Worm (Caenorhabditis elegans) whole organism, midembryonic: ENCODE results near the gene H41C03.1.

Experiments
- T22C8.4 ChIP-seq: fragments of 200-800 bp; sonication (Bioruptor generic); IDR thresholded peaks from 2 replicates; pipeline ENCODE4 v1.3.6; 2022; ENCODE audit warnings: missing genetic modification characterization, missing compliant biosample characterization
- cog-1 ChIP-seq: sonication (generic microtip); optimal IDR thresholded peaks from 2 replicates; lab custom pipeline; 2016; ENCODE audit warnings: missing genetic modification characterization, missing compliant biosample characterization
- flt-1 ChIP-seq: fragments of 200-800 bp; sonication (Bioruptor generic); IDR thresholded peaks from 2 replicates; pipeline ENCODE4 v1.3.6; 2022; ENCODE audit warnings: missing genetic modification characterization, missing compliant biosample characterization
- klf-2 ChIP-seq: fragments of 200-800 bp; sonication (Bioruptor generic); conservative IDR thresholded peaks from 2 replicates; pipeline ENCODE4 v1.3.6; 2022; ENCODE audit warnings: missing genetic modification reagents, missing genetic modification characterization, missing compliant biosample characterization
- med-1 ChIP-seq: sonication (generic microtip); optimal IDR thresholded peaks from 2 replicates; lab custom pipeline; 2017; ENCODE audit warnings: missing genetic modification characterization, mild to moderate bottlenecking, missing compliant biosample characterization, antibody characterized with exemption, missing genetic modification reagents; ENCODE audit not compliant: insufficient read depth
- ref-1 ChIP-seq: fragments of 200-800 bp; sonication (Bioruptor generic); conservative IDR thresholded peaks from 2 replicates; pipeline ENCODE4 v1.3.6; 2022; ENCODE audit warnings: missing genetic modification reagents, missing genetic modification characterization, missing compliant biosample characterization
- tab-1 ChIP-seq: fragments of 200-800 bp; sonication (Bioruptor generic); IDR thresholded peaks from 2 replicates; pipeline ENCODE4 v1.3.6; 2022; ENCODE audit warnings: missing genetic modification characterization, missing compliant biosample characterization
- ztf-23 ChIP-seq: fragments of 200-800 bp; sonication (Bioruptor generic); IDR thresholded peaks from 2 replicates; pipeline ENCODE4 v1.3.6; 2022; ENCODE audit warnings: missing genetic modification reagents, missing genetic modification characterization, missing compliant biosample characterization
- ztf-29 ChIP-seq: fragments of 200-800 bp; sonication (Bioruptor generic); IDR thresholded peaks from 2 replicates; pipeline ENCODE4 v1.3.6; 2022; ENCODE audit warnings: missing genetic modification reagents, missing genetic modification characterization, missing compliant biosample characterization

H41C03.1 gene

ce11 chrII:5828486-5828885 lies 25.7 kb upstream of the H41C03.1 start, which contains the start of gene ZK1248.11:
ZK1248.11 (minus strand) TSS chrII:5828586.
- TF ChIP-seq flt-1 (GFP tag; lab: Robert Waterston, UW) (no peak), cog-1 (no peak), ref-1 (GFP tag; lab: Robert Waterston, UW) (no peak), ztf-23 (GFP tag; lab: Robert Waterston, UW) (no peak), T22C8.4 (GFP tag; lab: Robert Waterston, UW) (no peak), ztf-29 (GFP tag; lab: Robert Waterston, UW) (no peak), klf-2 (GFP tag; lab: Robert Waterston, UW) (no peak), tab-1 (GFP tag; lab: Robert Waterston, UW) (no peak), med-1 (no peak)

ce11 chrII:5829940-5830424 lies 24.2 kb upstream of the H41C03.1 start, which contains the start of gene col-74:
col-74 (plus strand) TSS chrII:5830374.
- TF ChIP-seq ztf-23 (GFP tag; lab: Robert Waterston, UW) (no peak), flt-1 (GFP tag; lab: Robert Waterston, UW) (no peak), klf-2 (GFP tag; lab: Robert Waterston, UW) (no peak), T22C8.4 (GFP tag; lab: Robert Waterston, UW) (no peak), med-1 (no peak), ztf-29 (GFP tag; lab: Robert Waterston, UW) (no peak), ref-1 (GFP tag; lab: Robert Waterston, UW) (no peak), tab-1 (GFP tag; lab: Robert Waterston, UW) (no peak), cog-1 (no peak)

- no peak for TF ChIP-seq cog-1
- no peak for TF ChIP-seq med-1
- no peak for TF ChIP-seq ztf-23 (GFP tag; lab: Robert Waterston, UW)
- TF ChIP-seq klf-2 (GFP tag; lab: Robert Waterston, UW) = no peak
- no peak for TF ChIP-seq ztf-29 (GFP tag; lab: Robert Waterston, UW)
- TF ChIP-seq tab-1 (GFP tag; lab: Robert Waterston, UW) = no peak
- TF ChIP-seq T22C8.4 (GFP tag; lab: Robert Waterston, UW) = no peak
- no peak for TF ChIP-seq flt-1 (GFP tag; lab: Robert Waterston, UW)
- TF ChIP-seq ref-1 (GFP tag; lab: Robert Waterston, UW) = no peak
Measured at ce11 chrII:5831373-5831772, 22.8 kb upstream of the H41C03.1 start.

DNA sequence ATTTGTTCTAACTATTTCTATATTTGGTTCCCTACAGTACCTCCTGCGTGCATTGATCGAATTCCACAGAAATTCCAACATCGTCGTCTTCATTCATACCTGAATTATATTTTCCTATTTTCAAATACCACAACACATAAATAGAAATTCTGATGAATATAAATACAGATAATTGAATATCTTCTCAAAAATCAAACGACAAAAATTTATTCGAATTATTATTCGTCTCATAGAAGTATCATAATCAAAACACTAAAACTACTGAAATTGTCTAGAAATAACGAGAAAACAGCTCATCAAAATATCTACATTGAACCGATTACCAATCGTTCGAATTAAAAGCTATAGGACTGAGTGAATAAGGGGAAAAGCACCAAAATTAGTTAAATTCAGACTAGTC lies 21.1 kb upstream of the H41C03.1 start, which contains the start of gene gtap-1:
Gene gtap-1 (minus strand): TSS at position 101 of the 400 bp plus-strand sequence.
- TF ChIP-seq T22C8.4 (GFP tag; lab: Robert Waterston, UW) = no peak
- TF ChIP-seq klf-2 (GFP tag; lab: Robert Waterston, UW) = no peak
- TF ChIP-seq cog-1 = no peak
- no peak for TF ChIP-seq ztf-23 (GFP tag; lab: Robert Waterston, UW)
- no peak for TF ChIP-seq tab-1 (GFP tag; lab: Robert Waterston, UW)
- no peak for TF ChIP-seq flt-1 (GFP tag; lab: Robert Waterston, UW)
- no peak for TF ChIP-seq ztf-29 (GFP tag; lab: Robert Waterston, UW)
- no peak for TF ChIP-seq med-1
- no peak for TF ChIP-seq ref-1 (GFP tag; lab: Robert Waterston, UW)

- TF ChIP-seq ztf-29 (GFP tag; lab: Robert Waterston, UW) = no peak
- TF ChIP-seq med-1 = no peak
- TF ChIP-seq flt-1 (GFP tag; lab: Robert Waterston, UW) = no peak
- no peak for TF ChIP-seq ref-1 (GFP tag; lab: Robert Waterston, UW)
- no peak for TF ChIP-seq tab-1 (GFP tag; lab: Robert Waterston, UW)
- no peak for TF ChIP-seq cog-1
- TF ChIP-seq klf-2 (GFP tag; lab: Robert Waterston, UW) = no peak
- TF ChIP-seq T22C8.4 (GFP tag; lab: Robert Waterston, UW) = no peak
- TF ChIP-seq ztf-23 (GFP tag; lab: Robert Waterston, UW) = no peak
Measured at ce11 chrII:5835146-5835545, 19.1 kb upstream of the H41C03.1 start.

- TF ChIP-seq klf-2 (GFP tag; lab: Robert Waterston, UW) (0 out of 2 replicates have a peak, but pooled peaks have one; percentile 14), ztf-29 (GFP tag; lab: Robert Waterston, UW) (no peak), cog-1 (peak; percentile 83), ztf-23 (GFP tag; lab: Robert Waterston, UW) (peak; percentile 79; the same call in 1 of the 2 replicates), med-1 (no peak), ref-1 (GFP tag; lab: Robert Waterston, UW) (no peak)
Measured at ce11 chrII:5836153-5836719, 18.0 kb upstream of the H41C03.1 start, which contains the start of gene fzo-1. fzo-1 (minus strand) TSS chrII:5836203.

ce11 chrII:5838453-5838852 lies 15.8 kb upstream of the H41C03.1 start, which contains the start of gene ZK1248.15:
ZK1248.15 (minus strand) TSS chrII:5838553.
- TF ChIP-seq ref-1 (GFP tag; lab: Robert Waterston, UW) (no peak), ztf-23 (GFP tag; lab: Robert Waterston, UW) (no peak), flt-1 (GFP tag; lab: Robert Waterston, UW) (no peak), cog-1 (no peak), klf-2 (GFP tag; lab: Robert Waterston, UW) (no peak), tab-1 (GFP tag; lab: Robert Waterston, UW) (no peak), T22C8.4 (GFP tag; lab: Robert Waterston, UW) (no peak), ztf-29 (GFP tag; lab: Robert Waterston, UW) (no peak), med-1 (no peak)

ce11 chrII:5839227-5839626 lies 15.0 kb upstream of the H41C03.1 start, which contains the start of gene ZK1248.19:
ZK1248.19 (minus strand) TSS chrII:5839414.
- TF ChIP-seq flt-1 (GFP tag; lab: Robert Waterston, UW) = no peak
- TF ChIP-seq ztf-23 (GFP tag; lab: Robert Waterston, UW) = no peak
- TF ChIP-seq T22C8.4 (GFP tag; lab: Robert Waterston, UW) = no peak
- no peak for TF ChIP-seq tab-1 (GFP tag; lab: Robert Waterston, UW)
- TF ChIP-seq cog-1 = no peak
- TF ChIP-seq ztf-29 (GFP tag; lab: Robert Waterston, UW) = no peak
- no peak for TF ChIP-seq klf-2 (GFP tag; lab: Robert Waterston, UW)
- TF ChIP-seq med-1 = no peak
- no peak for TF ChIP-seq ref-1 (GFP tag; lab: Robert Waterston, UW)

ce11 chrII:5841053-5841547 lies 13.1 kb upstream of the H41C03.1 start, which contains the start of gene lec-5:
lec-5 (minus strand) TSS chrII:5841103.
- TF ChIP-seq ztf-29 (GFP tag; lab: Robert Waterston, UW) = no peak
- TF ChIP-seq ztf-23 (GFP tag; lab: Robert Waterston, UW) = no peak
- no peak for TF ChIP-seq flt-1 (GFP tag; lab: Robert Waterston, UW)
- no peak for TF ChIP-seq klf-2 (GFP tag; lab: Robert Waterston, UW)
- no peak for TF ChIP-seq ref-1 (GFP tag; lab: Robert Waterston, UW)
- TF ChIP-seq cog-1 = no peak
- TF ChIP-seq med-1 = no peak
- TF ChIP-seq T22C8.4 (GFP tag; lab: Robert Waterston, UW) = no peak
- TF ChIP-seq tab-1 (GFP tag; lab: Robert Waterston, UW) = no peak
